Fruit fly (Drosophila melanogaster) whole organism, larva: Measurements from ENCODE around the gene CG32755.
"Not testable (repeated sequence)": the region's sequence is repeated elsewhere in the genome, so short reads cannot be mapped to it uniquely, and the experiment has no call there.

ENCODE experiments used
- noc ChIP-seq: fragments of 200-800 bp; sonication (Bioruptor generic); optimal IDR thresholded peaks from 3 replicates; lab custom pipeline; 2019; ENCODE audit warnings: missing biosample characterization, mild to moderate bottlenecking, missing genetic modification characterization, moderate library complexity

The CG32755 gene

DNA sequence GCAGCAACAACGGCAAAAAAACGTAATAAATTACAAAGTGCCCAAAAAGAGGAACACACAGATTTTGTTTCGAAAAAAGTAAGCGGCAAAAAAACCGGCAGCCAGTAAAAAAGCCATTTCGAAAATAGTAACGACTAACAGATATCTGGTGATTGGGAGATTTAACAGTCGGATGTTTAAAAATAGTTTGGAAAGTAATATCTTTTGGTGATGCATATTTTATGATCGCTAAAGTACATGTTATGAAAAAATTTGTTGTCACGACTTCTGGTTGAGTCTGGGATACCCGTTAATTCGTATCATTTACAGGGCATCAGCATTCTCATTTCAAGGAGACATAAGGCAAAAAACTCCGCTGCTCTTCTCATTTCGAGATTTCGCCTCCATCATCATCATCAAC lies 26.9 kb upstream of the CG32755 start:
- no peak for TF ChIP-seq noc (tag; lab: Kevin White, UChicago)

- no peak for TF ChIP-seq noc (tag; lab: Kevin White, UChicago)
These were observed 25.7 kb upstream of the CG32755 start for dm6 chrX:5924378-5924777.

DNA sequence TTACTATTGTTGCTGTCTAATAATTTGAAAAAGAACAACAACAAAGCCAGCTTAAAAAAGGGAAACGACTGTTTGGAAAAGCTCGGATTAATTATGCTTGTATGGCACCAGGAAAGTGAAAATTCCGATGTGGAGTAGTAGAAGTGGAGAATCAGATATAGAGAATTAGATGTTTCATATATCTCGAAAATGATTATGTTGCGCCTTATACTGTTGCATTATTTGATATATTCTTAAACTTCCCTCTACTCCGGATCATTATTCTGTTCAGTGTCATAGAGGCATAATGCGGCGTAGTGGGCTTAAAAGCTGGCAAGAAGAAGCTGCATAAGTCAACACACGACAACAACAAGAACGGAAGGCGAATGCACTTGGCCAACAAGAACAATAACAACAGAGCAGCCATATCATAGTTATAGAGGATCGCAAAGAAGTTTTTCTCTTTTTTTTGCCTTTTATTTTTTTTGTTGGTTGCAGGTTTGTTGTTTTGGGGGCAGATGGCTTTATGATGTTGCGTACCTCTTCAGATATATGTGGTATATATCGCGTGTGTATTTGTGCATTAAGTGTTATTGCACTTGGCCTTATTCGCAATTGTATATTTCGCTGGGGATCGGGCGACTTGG lies 24.1 kb upstream of the CG32755 start:
- TF ChIP-seq noc (tag; lab: Kevin White, UChicago) = no peak

DNA sequence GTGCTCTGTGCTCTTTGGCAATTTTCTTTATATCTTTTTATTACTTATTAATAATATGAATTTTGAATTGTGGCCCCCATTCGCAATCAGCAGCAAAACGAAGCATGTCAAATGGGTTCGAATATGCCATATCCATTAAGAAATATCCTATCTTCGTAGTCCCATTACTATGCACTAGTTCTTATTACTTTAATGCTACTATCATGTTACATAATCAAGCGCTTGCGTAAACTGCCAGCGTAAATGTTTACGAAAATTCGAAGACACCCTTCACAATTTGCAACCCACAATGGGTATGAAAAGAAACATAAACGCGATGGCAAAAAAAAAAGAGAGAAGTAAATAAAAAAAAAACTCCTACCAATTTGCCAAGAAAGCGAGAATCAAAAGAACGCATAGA lies 23.3 kb upstream of the CG32755 start:
- peak; percentile 7 for TF ChIP-seq noc (tag; lab: Kevin White, UChicago)

DNA sequence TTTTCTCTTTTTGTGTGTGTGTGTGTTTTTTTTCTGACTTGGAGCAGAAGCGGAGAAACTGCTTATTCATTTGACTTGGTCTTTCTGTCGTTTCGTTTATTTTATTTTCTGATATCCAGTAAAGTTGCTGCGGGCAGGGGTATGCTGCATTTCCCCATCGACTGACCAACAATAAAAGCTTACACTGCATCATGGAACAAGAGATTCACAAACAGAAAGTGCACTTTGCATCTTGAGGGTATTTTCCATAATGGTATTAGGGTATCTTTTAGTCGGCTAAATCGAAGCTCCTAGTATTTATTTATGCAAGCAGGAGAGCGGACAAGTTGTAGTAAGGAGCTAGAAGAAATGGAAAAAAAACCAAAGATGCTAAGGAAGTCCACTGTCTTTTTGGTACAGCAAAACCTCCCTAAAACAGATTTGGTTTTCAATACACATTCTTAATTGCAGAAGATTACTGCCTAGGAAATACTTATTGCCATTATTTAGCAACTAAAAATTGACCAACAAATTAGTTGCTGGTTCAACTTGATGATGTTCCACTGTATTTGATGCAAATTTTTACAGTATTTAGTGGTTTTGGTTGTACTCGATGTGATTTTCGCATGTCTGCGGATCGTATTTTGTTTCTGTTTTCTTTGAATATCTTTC lies 17.6 kb upstream of the CG32755 start:
- peak; percentile 27 for TF ChIP-seq noc (tag; lab: Kevin White, UChicago)

dm6 chrX:5935072-5935738 lies 14.8 kb upstream of the CG32755 start:
- TF ChIP-seq noc (tag; lab: Kevin White, UChicago) = no peak

DNA sequence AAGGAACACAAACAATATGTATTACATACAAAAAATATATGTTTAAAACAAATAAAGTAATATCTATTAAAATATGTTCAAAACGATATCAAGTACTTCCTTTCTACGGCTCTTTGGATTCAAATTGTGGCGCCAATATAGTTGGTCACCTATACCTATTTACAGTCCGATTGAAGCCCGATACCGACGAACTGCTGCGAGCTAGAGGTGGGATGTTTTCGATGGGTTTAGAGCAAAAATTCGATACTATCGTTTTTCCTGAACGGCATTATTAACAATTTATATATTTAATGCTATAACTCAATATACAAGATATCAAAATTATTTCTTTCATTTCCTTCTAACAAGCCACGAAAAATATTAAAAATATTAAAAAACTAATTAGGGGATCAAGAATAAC lies 8.2 kb upstream of the CG32755 start:
- no peak for TF ChIP-seq noc (tag; lab: Kevin White, UChicago)

DNA sequence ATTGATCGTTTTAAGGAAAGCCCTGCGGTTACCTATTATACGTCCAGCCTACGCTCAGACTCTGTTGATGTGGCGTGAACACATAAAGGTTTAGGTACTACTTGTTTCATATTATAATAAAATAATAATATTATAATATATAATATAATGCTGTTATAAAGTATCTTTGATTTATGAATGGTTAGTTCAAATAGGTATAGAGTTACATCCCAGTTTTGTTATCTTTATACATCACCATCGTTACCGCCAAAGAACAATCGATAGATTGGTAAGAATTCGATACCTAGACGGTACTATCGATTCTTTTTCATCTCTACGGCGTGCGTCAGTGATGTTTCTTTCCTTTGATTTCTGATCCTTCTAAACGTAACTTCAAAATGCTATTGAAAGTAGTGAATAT lies 7.7 kb upstream of the CG32755 start, which contains the start of gene CG12728:
TSS of gene CG12728 (plus strand) at position 301 of the 400 bp plus-strand sequence.
- TF ChIP-seq noc (tag; lab: Kevin White, UChicago) = not testable (repeated sequence)

DNA sequence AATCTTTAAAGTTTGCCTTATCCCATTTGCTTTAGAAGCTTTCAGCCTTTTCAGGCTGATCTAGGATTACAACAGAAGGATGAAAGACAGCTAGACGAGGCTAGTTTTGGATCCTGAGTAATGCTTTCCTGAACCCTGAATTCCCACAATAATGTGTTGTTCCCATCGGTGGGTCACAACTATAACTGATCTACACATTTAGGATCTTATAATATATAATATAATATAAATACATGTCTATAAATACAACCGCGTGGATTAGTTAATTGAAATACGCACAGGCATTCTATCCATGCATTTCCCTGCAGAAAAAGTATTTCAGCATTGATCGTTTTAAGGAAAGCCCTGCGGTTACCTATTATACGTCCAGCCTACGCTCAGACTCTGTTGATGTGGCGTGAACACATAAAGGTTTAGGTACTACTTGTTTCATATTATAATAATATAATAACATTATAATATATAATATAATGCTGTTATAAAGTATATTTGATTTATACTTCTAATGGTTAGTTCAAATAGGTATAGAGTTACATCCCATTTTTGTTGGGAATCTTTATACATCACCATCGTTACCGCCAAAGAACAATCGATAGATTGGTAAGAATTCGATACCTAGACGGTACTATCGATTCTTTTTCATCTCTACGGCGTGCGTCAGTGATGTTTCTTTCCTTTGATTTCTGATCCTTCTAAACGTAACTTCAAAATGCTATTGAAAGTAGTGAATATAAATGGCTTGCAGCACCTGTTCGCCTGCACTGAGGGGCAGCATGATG lies 4.8 kb upstream of the CG32755 start, which contains the start of gene CG32756:
TSS of gene CG32756 (plus strand) at position 631 of the 779 bp plus-strand sequence.
- TF ChIP-seq noc (tag; lab: Kevin White, UChicago) = not testable (repeated sequence)

DNA sequence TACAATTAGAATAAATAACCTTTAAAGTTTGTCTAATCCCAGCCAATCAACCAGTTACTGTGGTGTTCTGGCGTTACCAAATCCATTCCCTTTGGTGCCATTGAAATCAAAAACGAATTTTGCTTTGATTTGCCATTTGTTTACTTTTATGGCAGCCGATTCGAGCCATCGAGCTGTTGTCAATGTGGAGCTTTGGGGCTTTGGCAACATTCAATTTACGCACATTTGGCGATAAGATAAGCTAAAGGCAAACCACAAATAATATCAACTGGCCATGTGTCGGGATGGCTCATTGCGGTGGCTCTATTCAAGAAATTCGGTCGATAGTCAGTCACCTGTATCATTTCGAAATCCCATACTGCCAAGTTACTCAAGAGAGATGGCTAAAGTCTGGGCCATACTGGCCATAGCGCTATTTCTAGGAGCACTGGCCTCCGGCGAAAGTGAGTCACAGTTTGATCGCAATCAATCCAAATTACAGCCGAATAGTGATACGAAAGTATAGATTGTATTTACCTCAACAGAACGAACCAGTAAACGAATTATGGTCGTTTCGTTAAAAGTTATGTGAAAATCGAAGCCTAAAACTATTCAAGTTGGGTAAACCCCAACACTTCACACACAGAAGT lies 2.1 kb upstream of the CG32755 start, which contains the start of gene CG6041:
TSS of gene CG6041 (plus strand) at position 291 of the 629 bp plus-strand sequence.
- peak; percentile 30 for TF ChIP-seq noc (tag; lab: Kevin White, UChicago)

DNA sequence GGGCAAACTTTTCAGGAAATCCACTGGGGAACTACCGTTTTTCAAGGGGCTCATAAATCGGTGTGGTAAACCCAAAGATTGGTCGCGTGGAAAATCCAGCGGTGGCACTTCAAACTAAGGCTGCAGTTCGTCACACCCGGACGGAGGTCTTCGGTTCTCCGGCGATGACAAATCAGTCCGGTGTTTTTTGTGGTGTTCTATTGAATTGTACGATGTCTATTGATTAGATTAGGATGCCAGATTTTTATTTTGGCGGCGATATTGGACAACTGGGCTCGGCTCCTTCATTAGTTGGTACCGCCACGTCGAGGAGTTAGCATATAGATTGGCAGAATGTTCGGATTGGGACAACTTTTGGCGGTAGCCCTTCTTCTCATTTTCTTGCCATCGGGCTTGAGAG lies 2.2 kb downstream of the CG32755 start, which contains the start of gene CG6048:
TSS of gene CG6048 (plus strand) at position 301 of the 400 bp plus-strand sequence.
- no peak for TF ChIP-seq noc (tag; lab: Kevin White, UChicago)

DNA sequence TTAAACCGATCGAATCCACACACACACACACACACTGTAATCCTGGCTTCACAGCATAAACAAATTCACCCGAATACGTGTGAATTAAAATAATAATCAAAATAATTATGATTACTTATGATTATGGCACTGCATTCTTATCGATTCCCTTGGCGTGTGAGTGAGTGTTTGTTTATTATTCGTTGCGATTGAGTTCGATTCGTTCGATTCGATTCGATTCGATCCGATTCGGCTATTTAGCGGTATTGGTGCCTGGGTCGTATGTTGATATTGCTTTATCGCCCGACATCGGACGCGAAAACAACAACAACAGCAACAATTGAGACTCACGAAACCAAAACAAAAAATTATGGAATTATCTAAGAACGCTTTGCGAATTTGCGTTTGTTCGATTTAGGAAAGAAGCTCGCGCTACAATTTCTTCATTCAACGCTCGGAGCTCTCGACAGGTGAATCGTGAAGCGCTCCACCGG lies 5.2 kb downstream of the CG32755 start, which contains the start of gene CG6067:
TSS of gene CG6067 (plus strand) at position 423 of the 473 bp plus-strand sequence.
- no peak for TF ChIP-seq noc (tag; lab: Kevin White, UChicago)

dm6 chrX:5956646-5957441 lies 6.8 kb downstream of the CG32755 start:
- TF ChIP-seq noc (tag; lab: Kevin White, UChicago) = no peak

DNA sequence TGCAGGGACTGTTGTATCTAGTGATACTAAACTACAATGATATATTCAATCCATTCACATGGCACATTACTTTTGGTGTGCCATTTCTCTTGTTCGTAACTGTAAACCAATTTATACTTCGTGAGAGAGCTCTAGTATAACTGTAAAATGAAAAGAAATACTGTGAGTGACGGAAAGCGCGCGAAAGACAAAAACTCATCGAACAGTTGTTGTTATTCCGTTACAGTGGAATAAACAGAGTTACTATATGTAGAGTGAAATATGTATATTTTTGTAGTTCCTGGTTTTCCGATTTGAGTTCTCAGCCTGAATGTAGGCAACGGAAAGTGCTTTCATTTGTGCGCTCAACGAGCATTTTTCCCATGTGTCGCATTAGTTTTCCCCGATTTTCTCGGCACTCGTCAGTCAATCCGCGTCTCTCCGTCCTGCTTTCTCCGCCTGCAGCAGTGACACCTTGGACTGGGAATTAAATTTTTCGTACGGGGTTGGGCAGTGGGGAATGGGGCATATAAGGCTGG lies 14.2 kb downstream of the CG32755 start:
- TF ChIP-seq noc (tag; lab: Kevin White, UChicago) = no peak
